Fruit fly (Drosophila melanogaster): ENCODE results near the gene CG42460.

CG42460 gene

DNA sequence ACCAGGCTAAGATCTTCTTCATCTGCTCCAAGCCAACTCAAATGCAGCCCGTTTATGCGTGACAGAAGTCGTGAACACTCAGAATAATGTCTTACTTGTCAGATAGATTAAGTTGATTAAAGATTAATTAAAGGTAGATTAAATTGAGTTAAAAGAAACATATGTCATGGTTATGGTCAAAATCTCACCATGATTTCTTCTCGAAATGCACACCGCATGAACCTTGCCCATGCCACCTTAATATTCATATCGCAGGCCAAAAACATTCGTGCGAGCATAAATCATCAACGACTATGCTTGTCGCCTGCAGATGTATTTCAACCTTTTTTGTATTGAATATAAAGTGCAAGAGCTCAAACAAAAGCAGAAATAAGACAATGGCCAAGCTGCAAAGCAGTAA lies 48.8 kb upstream of the CG42460 start (continued):
- TF ChIP-seq Drgx (GFP tag; IDR thresholded peaks at IDR 0.05) (peak; percentile 86), CG14710 (tag; optimal IDR thresholded peaks at IDR 0.05) (peak; percentile 37), ATbp (GFP tag; optimal IDR thresholded peaks at IDR 0.05) (peak; percentile 56), Lpt (GFP tag; optimal IDR thresholded peaks at IDR 0.05) (no peak), CG9797 (GFP tag; optimal IDR thresholded peaks at IDR 0.05) (no peak), CG10209 (GFP tag; optimal IDR thresholded peaks at IDR 0.05) (peak; percentile 27), pzg (GFP tag; optimal IDR thresholded peaks at IDR 0.05) (no peak), CG32532 (GFP tag; IDR thresholded peaks at IDR 0.05) (no peak), CG18476 (GFP tag; optimal IDR thresholded peaks at IDR 0.05) (no peak), CG8388 (GFP tag; optimal IDR thresholded peaks at IDR 0.05) (peak; percentile 34), Oaz (GFP tag; IDR thresholded peaks at IDR 0.05) (peak; percentile 74), CG10274 (GFP tag; optimal IDR thresholded peaks at IDR 0.05) (no peak), Meics (GFP tag; optimal IDR thresholded peaks at IDR 0.05) (peak; percentile 42), Lhr (GFP tag; optimal IDR thresholded peaks at IDR 0.05) (no peak), CG2129 (GFP tag; IDR thresholded peaks at IDR 0.05; ENCODE audit: partially characterized antibody) (no peak), CG5245 (GFP tag; optimal IDR thresholded peaks at IDR 0.05) (peak; percentile 6), CG7987 (GFP tag; optimal IDR thresholded peaks at IDR 0.05) (no peak), cas (GFP tag; IDR thresholded peaks at IDR 0.05) (no peak), BtbVII (GFP tag; optimal IDR thresholded peaks at IDR 0.05) (no peak), HmgZ (tag; optimal IDR thresholded peaks at IDR 0.05) (no peak), CG14050 (GFP tag; IDR thresholded peaks at IDR 0.05) (peak; percentile 37; the same call in 2 of the 3 replicates), dpn (GFP tag; optimal IDR thresholded peaks at IDR 0.05) (peak; percentile 6 to 13), C15 (GFP tag; IDR thresholded peaks at IDR 0.05) (no peak), CG4424 (GFP tag; optimal IDR thresholded peaks at IDR 0.05) (peak; percentile 15), emc (GFP tag; optimal IDR thresholded peaks at IDR 0.05) (no peak), psq (GFP tag; optimal IDR thresholded peaks at IDR 0.05) (no peak), CG14014 (GFP tag; IDR thresholded peaks at IDR 0.05) (peak; percentile 60; the same call in 1 of the 2 replicates), Nf-YB (GFP tag; optimal IDR thresholded peaks at IDR 0.05) (no peak), NFAT (GFP tag; IDR thresholded peaks at IDR 0.05) (no peak), wor (GFP tag; IDR thresholded peaks at IDR 0.05) (0 out of 2 replicates have a peak, but pooled peaks have one; percentile 24), CG17359 (tag; optimal IDR thresholded peaks at IDR 0.05) (peak; percentile 79), Bgb (GFP tag; IDR thresholded peaks at IDR 0.05; ENCODE audit: partially characterized antibody) (no peak), CG11093 (GFP tag; IDR thresholded peaks at IDR 0.05) (no peak), CG10565 (GFP tag; optimal IDR thresholded peaks at IDR 0.05) (no peak), CG32767 (GFP tag; IDR thresholded peaks at IDR 0.05) (peak; percentile 59; the same call in 1 of the 2 replicates), CG15601 (tag; optimal IDR thresholded peaks at IDR 0.05) (peak; percentile 25), TFAM (GFP tag; optimal IDR thresholded peaks at IDR 0.05) (peak; percentile 2), CG33557 (GFP tag; optimal IDR thresholded peaks at IDR 0.05) (peak; percentile 18), Fer1 (GFP tag; optimal IDR thresholded peaks at IDR 0.05) (peak; percentile 69), CG6765 (GFP tag; optimal IDR thresholded peaks at IDR 0.05) (no peak), pnt (GFP tag; optimal IDR thresholded peaks at IDR 0.05) (no peak), trh (GFP tag; optimal IDR thresholded peaks at IDR 0.05) (no peak), CG2712 (tag; optimal IDR thresholded peaks at IDR 0.05) (peak; percentile 80), CG4730 (GFP tag; IDR thresholded peaks at IDR 0.05) (0 out of 2 replicates have a peak, but pooled peaks have one; percentile 14), ems (GFP tag; optimal IDR thresholded peaks at IDR 0.05) (peak; percentile 4), ash1 (GFP tag; optimal IDR thresholded peaks at IDR 0.05) (no peak), lab (GFP tag; optimal IDR thresholded peaks at IDR 0.05) (peak; percentile 67), Awh (GFP tag; IDR thresholded peaks at IDR 0.05) (peak; percentile 71), CG10147 (GFP tag; optimal IDR thresholded peaks at IDR 0.05) (peak; percentile 1), zf30C (GFP tag; optimal IDR thresholded peaks at IDR 0.05) (no peak), CG11085 (GFP tag; IDR thresholded peaks at IDR 0.05) (no peak)
